Worm (Caenorhabditis elegans) whole organism, late embryonic: ENCODE data around the gene ZK563.2.

Source experiments
- ama-1 ChIP-seq: fragments of 150-350 bp; optimal IDR thresholded peaks from 2 replicates; lab custom pipeline; 2014
- ceh-31 ChIP-seq: sonication (generic microtip); optimal IDR thresholded peaks from 2 replicates; lab custom pipeline; 2016; ENCODE audit warnings: missing genetic modification characterization, missing compliant biosample characterization
- hlh-30 ChIP-seq: sonication (generic microtip); optimal IDR thresholded peaks from 2 replicates; lab custom pipeline; 2017; ENCODE audit warnings: antibody characterized with exemption, missing genetic modification characterization, missing compliant biosample characterization; ENCODE audit not compliant: insufficient read depth

ce11 chrX:3362378-3362777 is 6.4 kb upstream of the ZK563.2 start, which contains the start of gene dhs-26:
- TF ChIP-seq ama-1 (lab: Kevin White, UChicago) (no peak), hlh-30 (tag; lab: Kevin White, UChicago) (no peak), ceh-31 (no peak)
